Worm (Caenorhabditis elegans): ENCODE measurements around the gene F40G12.7.

The F40G12.7 gene

DNA sequence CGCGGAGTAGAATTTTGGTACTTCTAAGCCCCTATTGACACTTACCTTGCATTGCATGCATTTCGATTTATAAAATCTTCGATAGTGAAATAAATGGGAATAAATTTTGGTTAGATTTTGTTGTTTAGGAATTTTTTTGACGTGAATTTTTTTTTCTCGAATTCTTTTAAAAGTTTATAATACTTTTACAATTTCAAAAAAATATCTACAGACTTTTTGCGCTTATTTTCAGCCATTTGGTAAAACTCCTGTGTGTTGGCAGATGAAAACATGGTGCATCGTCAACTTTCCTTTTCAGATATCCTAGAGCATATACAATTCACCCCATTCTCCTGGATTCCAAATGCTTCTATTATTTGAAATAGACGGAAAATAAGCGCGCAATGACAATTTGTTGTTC is 16.3 kb downstream of the F40G12.7 start, which contains the start of gene F14D7.18:
Gene F14D7.18, minus strand, starts transcription at position 101 of the 400 bp plus-strand sequence.
- no peak for TF ChIP-seq fax-1 (tag; optimal IDR thresholded peaks at IDR 0.05)
- no peak for TF ChIP-seq pqm-1 (tag; optimal IDR thresholded peaks at IDR 0.05)
- TF ChIP-seq ceh-19 (GFP tag; optimal IDR thresholded peaks at IDR 0.05): no peak
- TF ChIP-seq ama-1 (optimal IDR thresholded peaks at IDR 0.05): no peak
- no peak for TF ChIP-seq hlh-15 (tag; optimal IDR thresholded peaks at IDR 0.05)
- TF ChIP-seq C38D4.7 (GFP tag; optimal IDR thresholded peaks at IDR 0.05): no peak
- no peak for TF ChIP-seq tbx-7 (tag; optimal IDR thresholded peaks at IDR 0.05)
- TF ChIP-seq ceh-24 (tag; optimal IDR thresholded peaks at IDR 0.05): no peak
- TF ChIP-seq ceh-34 (tag; optimal IDR thresholded peaks at IDR 0.05): no peak
- TF ChIP-seq ceh-22 (tag; optimal IDR thresholded peaks at IDR 0.05): no peak
- TF ChIP-seq fkh-10 (GFP tag; optimal IDR thresholded peaks at IDR 0.05): no peak
- TF ChIP-seq odd-2 (tag; optimal IDR thresholded peaks at IDR 0.05): no peak
- TF ChIP-seq unc-55 (GFP tag; optimal IDR thresholded peaks at IDR 0.05): no peak
- no peak for TF ChIP-seq pag-3 (tag; optimal IDR thresholded peaks at IDR 0.05; ENCODE audit: borderline replicate concordance)
- TF ChIP-seq hlh-30 (tag; optimal IDR thresholded peaks at IDR 0.05; ENCODE audit: insufficient read depth): no peak
- no peak for TF ChIP-seq eyg-1 (tag; optimal IDR thresholded peaks at IDR 0.05)
- no peak for TF ChIP-seq gmeb-2 (tag; optimal IDR thresholded peaks at IDR 0.05)

ce11 chrV:14293667-14294194 is 19.4 kb downstream of the F40G12.7 start, which contains the start of gene F14D7.2:
Gene F14D7.2 (minus strand): TSS chrV:14293717.
- no peak for TF ChIP-seq hlh-30 (tag; optimal IDR thresholded peaks at IDR 0.05; ENCODE audit: insufficient read depth)
- no peak for TF ChIP-seq eyg-1 (tag; optimal IDR thresholded peaks at IDR 0.05)
- no peak for TF ChIP-seq elt-2 (tag; optimal IDR thresholded peaks at IDR 0.05)
- TF ChIP-seq mec-3 (tag; optimal IDR thresholded peaks at IDR 0.05; ENCODE audit: borderline replicate concordance): no peak
- TF ChIP-seq tbx-7 (tag; optimal IDR thresholded peaks at IDR 0.05): no peak
- TF ChIP-seq ceh-24 (tag; optimal IDR thresholded peaks at IDR 0.05): no peak
- no peak for TF ChIP-seq C38D4.7 (GFP tag; optimal IDR thresholded peaks at IDR 0.05)
- no peak for TF ChIP-seq dmd-4 (tag; optimal IDR thresholded peaks at IDR 0.05; ENCODE audit: borderline replicate concordance)
- no peak for TF ChIP-seq ceh-18 (tag; optimal IDR thresholded peaks at IDR 0.05)
- TF ChIP-seq hlh-6 (tag; optimal IDR thresholded peaks at IDR 0.05): no peak

DNA sequence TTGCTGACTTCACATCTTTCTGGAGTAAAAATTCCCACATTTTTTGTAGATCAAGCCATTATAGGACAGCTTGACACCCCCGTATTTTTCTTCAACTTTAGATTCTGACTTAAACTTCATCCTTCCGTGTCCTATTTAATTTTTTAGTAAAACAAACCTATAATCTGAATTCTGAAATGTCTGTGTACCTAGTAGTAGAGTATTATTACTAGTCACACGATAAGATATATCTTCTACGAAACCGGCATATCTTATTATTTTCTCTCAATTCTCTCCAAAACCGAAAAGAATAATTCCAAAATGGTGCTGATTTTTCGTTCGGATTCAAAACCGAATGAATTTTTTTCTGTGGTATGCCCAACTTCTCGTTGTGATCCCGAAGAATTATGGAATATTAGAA is 20.0 kb downstream of the F40G12.7 start, which contains the start of gene F14D7.9:
Gene F14D7.9, plus strand, starts transcription at position 301 of the 400 bp plus-strand sequence.
- no peak for TF ChIP-seq hlh-8 (tag; optimal IDR thresholded peaks at IDR 0.05)

DNA sequence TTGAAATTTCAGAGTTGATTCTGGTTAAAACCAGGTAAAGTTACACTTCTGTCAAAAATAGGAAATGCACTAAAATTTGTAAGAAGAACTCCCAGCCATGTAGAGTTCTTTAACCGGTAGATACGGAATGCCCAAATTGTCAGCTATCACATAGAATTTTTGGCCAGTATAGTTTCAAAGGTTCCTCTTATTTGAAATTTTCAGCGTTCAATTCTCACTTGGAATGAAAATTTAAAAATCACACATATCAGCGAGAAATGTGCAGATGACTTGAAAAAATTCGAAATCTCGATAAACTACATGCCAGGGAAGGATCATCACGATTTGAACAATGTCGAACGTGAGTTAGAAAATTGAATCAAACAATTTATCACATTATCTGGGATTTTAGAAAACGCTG is 22.1 kb downstream of the F40G12.7 start, which contains the start of gene F14D7.3:
Gene F14D7.3, plus strand, starts transcription at position 301 of the 400 bp plus-strand sequence.
- TF ChIP-seq ceh-9 (tag; optimal IDR thresholded peaks at IDR 0.05): no peak
- TF ChIP-seq pha-2 (tag; optimal IDR thresholded peaks at IDR 0.05): no peak
- no peak for TF ChIP-seq ceh-30 (tag; optimal IDR thresholded peaks at IDR 0.05)
- TF ChIP-seq hlh-30 (tag; optimal IDR thresholded peaks at IDR 0.05; ENCODE audit: insufficient read depth): no peak
- TF ChIP-seq pha-4 (tag; optimal IDR thresholded peaks at IDR 0.05): no peak
- no peak for TF ChIP-seq pax-1 (tag; optimal IDR thresholded peaks at IDR 0.05)
- TF ChIP-seq ceh-48 (tag; optimal IDR thresholded peaks at IDR 0.05): no peak
- TF ChIP-seq unc-55 (GFP tag; optimal IDR thresholded peaks at IDR 0.05): no peak
- TF ChIP-seq pqm-1 (tag; optimal IDR thresholded peaks at IDR 0.05): no peak
- TF ChIP-seq ceh-19 (GFP tag; optimal IDR thresholded peaks at IDR 0.05): no peak
- TF ChIP-seq C38D4.7 (GFP tag; optimal IDR thresholded peaks at IDR 0.05): no peak
- TF ChIP-seq fkh-6 (tag; optimal IDR thresholded peaks at IDR 0.05): no peak
- no peak for TF ChIP-seq fax-1 (tag; optimal IDR thresholded peaks at IDR 0.05)
- TF ChIP-seq ceh-6 (GFP tag; optimal IDR thresholded peaks at IDR 0.05): no peak
- no peak for TF ChIP-seq Y22D7AL.16 (tag; optimal IDR thresholded peaks at IDR 0.05)
- no peak for TF ChIP-seq ceh-31 (tag; optimal IDR thresholded peaks at IDR 0.05)

ce11 chrV:14299569-14300064 is 25.2 kb downstream of the F40G12.7 start, which contains the start of the genes spig-3 and F14D7.12:
Gene spig-3 (minus strand): TSS chrV:14299669.
Gene F14D7.12 (plus strand): TSS chrV:14300014.
- TF ChIP-seq ceh-48 (tag; optimal IDR thresholded peaks at IDR 0.05) (no peak), pros-1 (tag; optimal IDR thresholded peaks at IDR 0.05) (no peak), gmeb-2 (tag; optimal IDR thresholded peaks at IDR 0.05) (no peak), ceh-9 (tag; optimal IDR thresholded peaks at IDR 0.05) (no peak), eyg-1 (tag; optimal IDR thresholded peaks at IDR 0.05) (no peak), tbx-2 (tag; optimal IDR thresholded peaks at IDR 0.05) (no peak), ttx-3 (tag; optimal IDR thresholded peaks at IDR 0.05) (no peak), unc-42 (tag; optimal IDR thresholded peaks at IDR 0.05) (no peak), ets-4 (tag; optimal IDR thresholded peaks at IDR 0.05) (no peak)
